Worm (Caenorhabditis elegans): ENCODE results near the gene bus-4.
A peak's percentile ranks its signal among the peaks of the same experiment; 100 is the strongest.

The bus-4 gene

ce11 chrIV:4705182-4705581 is 17.1 kb downstream of the bus-4 start:
- TF ChIP-seq ceh-83 (GFP tag; optimal IDR thresholded peaks at IDR 0.05) (no peak), elt-3 (tag; optimal IDR thresholded peaks at IDR 0.05) (no peak), pha-4 (tag; optimal IDR thresholded peaks at IDR 0.05) (no peak), ham-2 (GFP tag; optimal IDR thresholded peaks at IDR 0.05) (peak; percentile 34), snpc-4 (tag; optimal IDR thresholded peaks at IDR 0.05) (no peak), ceh-39 (tag; optimal IDR thresholded peaks at IDR 0.05) (no peak), drap-1 (GFP tag; optimal IDR thresholded peaks at IDR 0.05) (no peak), sptf-1 (tag; optimal IDR thresholded peaks at IDR 0.05) (peak; percentile 54), sem-2 (GFP tag; optimal IDR thresholded peaks at IDR 0.05) (no peak), lsy-2 (tag; optimal IDR thresholded peaks at IDR 0.05) (no peak), lin-13 (tag; optimal IDR thresholded peaks at IDR 0.05) (no peak), ztf-11 (tag; optimal IDR thresholded peaks at IDR 0.05) (no peak), mep-1 (tag; optimal IDR thresholded peaks at IDR 0.05) (no peak), lin-32 (GFP tag; optimal IDR thresholded peaks at IDR 0.05) (no peak), elt-1 (tag; optimal IDR thresholded peaks at IDR 0.05; ENCODE audit: borderline replicate concordance, insufficient read depth) (no peak), hlh-1 (tag; optimal IDR thresholded peaks at IDR 0.05) (no peak), mls-2 (tag; optimal IDR thresholded peaks at IDR 0.05) (peak; percentile 48), tbx-8 (GFP tag; optimal IDR thresholded peaks at IDR 0.05) (no peak)

- TF ChIP-seq ztf-11 (tag; optimal IDR thresholded peaks at IDR 0.05) (no peak), ceh-43 (GFP tag; optimal IDR thresholded peaks at IDR 0.05) (no peak), ceh-39 (tag; optimal IDR thresholded peaks at IDR 0.05) (no peak), bed-3 (GFP tag; optimal IDR thresholded peaks at IDR 0.05) (no peak), mls-2 (tag; optimal IDR thresholded peaks at IDR 0.05) (no peak), unc-62 (GFP tag; optimal IDR thresholded peaks at IDR 0.05) (no peak), elt-1 (tag; optimal IDR thresholded peaks at IDR 0.05; ENCODE audit: borderline replicate concordance, insufficient read depth) (no peak), cnd-1 (tag; optimal IDR thresholded peaks at IDR 0.05) (no peak), drap-1 (GFP tag; optimal IDR thresholded peaks at IDR 0.05) (no peak), unc-39 (tag; optimal IDR thresholded peaks at IDR 0.05) (no peak), zip-8 (tag; optimal IDR thresholded peaks at IDR 0.05) (no peak), nhr-28 (tag; optimal IDR thresholded peaks at IDR 0.05) (no peak), pha-4 (tag; optimal IDR thresholded peaks at IDR 0.05) (no peak), nhr-2 (tag; optimal IDR thresholded peaks at IDR 0.05) (no peak), M03D4.4 (tag; optimal IDR thresholded peaks at IDR 0.05) (no peak), hlh-1 (tag; optimal IDR thresholded peaks at IDR 0.05) (no peak)
These were observed 17.9 kb downstream of the bus-4 start for ce11 chrIV:4705922-4706321.

ce11 chrIV:4710459-4710858 is 22.4 kb downstream of the bus-4 start, which contains the start of gene cif-1:
Gene cif-1, minus strand, starts transcription at chrIV:4710755.
- TF ChIP-seq ztf-11 (tag; optimal IDR thresholded peaks at IDR 0.05), result no peak
- TF ChIP-seq flh-1 (GFP tag; optimal IDR thresholded peaks at IDR 0.05), result no peak
- TF ChIP-seq blmp-1 (tag; optimal IDR thresholded peaks at IDR 0.05), result no peak
- TF ChIP-seq nhr-2 (tag; optimal IDR thresholded peaks at IDR 0.05), result no peak
- TF ChIP-seq drap-1 (GFP tag; optimal IDR thresholded peaks at IDR 0.05), result no peak
- TF ChIP-seq elt-1 (tag; optimal IDR thresholded peaks at IDR 0.05; ENCODE audit: borderline replicate concordance, insufficient read depth), result no peak
- no peak for TF ChIP-seq mab-5 (tag; optimal IDR thresholded peaks at IDR 0.05)
- TF ChIP-seq ham-2 (GFP tag; optimal IDR thresholded peaks at IDR 0.05), result no peak
- TF ChIP-seq mls-2 (tag; optimal IDR thresholded peaks at IDR 0.05), result no peak
- TF ChIP-seq nhr-12 (tag; optimal IDR thresholded peaks at IDR 0.05), result no peak
- TF ChIP-seq zip-8 (tag; optimal IDR thresholded peaks at IDR 0.05), result no peak
- no peak for TF ChIP-seq unc-62 (GFP tag; optimal IDR thresholded peaks at IDR 0.05)
- no peak for TF ChIP-seq M03D4.4 (tag; optimal IDR thresholded peaks at IDR 0.05)

- TF ChIP-seq drap-1 (GFP tag; optimal IDR thresholded peaks at IDR 0.05), result no peak
- no peak for TF ChIP-seq elt-3 (tag; optimal IDR thresholded peaks at IDR 0.05)
- TF ChIP-seq ces-1 (GFP tag; optimal IDR thresholded peaks at IDR 0.05), result peak; percentile 5
- TF ChIP-seq sem-2 (GFP tag; optimal IDR thresholded peaks at IDR 0.05), result no peak
- no peak for TF ChIP-seq ceh-39 (tag; optimal IDR thresholded peaks at IDR 0.05)
- TF ChIP-seq lin-13 (tag; optimal IDR thresholded peaks at IDR 0.05), result no peak
- no peak for TF ChIP-seq unc-120 (tag; optimal IDR thresholded peaks at IDR 0.05; ENCODE audit: poor library complexity, severe bottlenecking)
- no peak for TF ChIP-seq ceh-83 (GFP tag; optimal IDR thresholded peaks at IDR 0.05)
These were observed 24.3 kb downstream of the bus-4 start, which contains the start of gene yars-2 for ce11 chrIV:4712376-4712775. Gene yars-2, minus strand, starts transcription at chrIV:4712624.
